Fruit fly (Drosophila melanogaster) whole organism, wandering third instar larva: Measurements from ENCODE around the gene janB.

Source experiments
- Abd-B ChIP-seq: fragments of >200 bp; optimal IDR thresholded peaks from 2 replicates; lab custom pipeline; 2017; ENCODE audit warnings: missing biosample characterization, missing genetic modification characterization
- CG32264 ChIP-seq: fragments of 200-800 bp; sonication (Bioruptor generic); optimal IDR thresholded peaks from 2 replicates; lab custom pipeline; 2016; ENCODE audit warnings: missing biosample characterization, missing genetic modification characterization
- CG9705 ChIP-seq: fragments of 200-800 bp; sonication (Bioruptor generic); optimal IDR thresholded peaks from 2 replicates; lab custom pipeline; 2018; ENCODE audit warnings: missing biosample characterization, mild to moderate bottlenecking, missing genetic modification characterization
- CrebA ChIP-seq: fragments of 200-800 bp; sonication (Bioruptor generic); optimal IDR thresholded peaks from 2 replicates; lab custom pipeline; 2016; ENCODE audit warnings: missing biosample characterization, mild to moderate bottlenecking, missing genetic modification characterization, borderline replicate concordance
- Dfd ChIP-seq: fragments of >200 bp; optimal IDR thresholded peaks from 2 replicates; lab custom pipeline; 2017; ENCODE audit warnings: missing biosample characterization, missing genetic modification characterization
- Dif ChIP-seq: fragments of 200-275, 200-300 bp; sonication (Bioruptor generic); optimal IDR thresholded peaks from 2 replicates; lab custom pipeline; 2018; ENCODE audit warnings: missing biosample characterization, missing genetic modification characterization; ENCODE audit not compliant: partially characterized antibody
- GATAd ChIP-seq: sonication (Bioruptor generic); optimal IDR thresholded peaks from 2 replicates; lab custom pipeline; 2016; ENCODE audit warnings: missing biosample characterization, missing genetic modification characterization
- HLH106 ChIP-seq: fragments of 200-800 bp; optimal IDR thresholded peaks from 3 replicates; lab custom pipeline; 2019; ENCODE audit warnings: missing biosample characterization, mild to moderate bottlenecking, missing genetic modification characterization, moderate library complexity
- Hnf4 ChIP-seq: fragments of 200-800 bp; sonication (Bioruptor generic); optimal IDR thresholded peaks from 2 replicates; lab custom pipeline; 2016; ENCODE audit warnings: missing biosample characterization, mild to moderate bottlenecking, missing genetic modification characterization
- Hr78 ChIP-seq: fragments of >200 bp; optimal IDR thresholded peaks from 2 replicates; lab custom pipeline; 2017; ENCODE audit warnings: missing biosample characterization, missing genetic modification characterization
- Hr83 ChIP-seq: fragments of 200-300 bp; sonication (Bioruptor generic); optimal IDR thresholded peaks from 2 replicates; lab custom pipeline; 2016; ENCODE audit warnings: missing biosample characterization, mild to moderate bottlenecking, missing genetic modification characterization, moderate library complexity; ENCODE audit not compliant: poor library complexity, severe bottlenecking
- Jra ChIP-seq: sonication (Bioruptor generic); optimal IDR thresholded peaks from 2 replicates; lab custom pipeline; 2016; ENCODE audit warnings: missing biosample characterization, missing genetic modification characterization
- Mio ChIP-seq: sonication (Bioruptor generic); optimal IDR thresholded peaks from 2 replicates; lab custom pipeline; 2016; ENCODE audit warnings: missing biosample characterization, missing genetic modification characterization
- Myc ChIP-seq: fragments of >200 bp; optimal IDR thresholded peaks from 2 replicates; lab custom pipeline; 2017
- N ChIP-seq: fragments of >200 bp; optimal IDR thresholded peaks from 2 replicates; lab custom pipeline; 2018; ENCODE audit warnings: missing biosample characterization, missing external identifiers, missing genetic modification characterization
- OdsH ChIP-seq: fragments of 200-800 bp; sonication (Bioruptor generic); optimal IDR thresholded peaks from 2 replicates; lab custom pipeline; 2016; ENCODE audit warnings: missing biosample characterization, mild to moderate bottlenecking, missing genetic modification characterization
- Rel ChIP-seq, 2 experiments: fragments of 200-800 bp; sonication (Bioruptor generic) in 1 of 2; optimal IDR thresholded peaks; 2 replicates in 1 of 2; 3 replicates in 1 of 2; lab custom pipeline; 2016 to 2019; ENCODE audit warnings: mild to moderate bottlenecking in 2 of 2, missing biosample characterization in 2 of 2, missing genetic modification characterization in 2 of 2, moderate library complexity in 1 of 2
- Sp1 ChIP-seq: fragments of 200-800 bp; sonication (Bioruptor generic); optimal IDR thresholded peaks from 3 replicates; lab custom pipeline; 2019; ENCODE audit warnings: missing biosample characterization, mild to moderate bottlenecking, missing genetic modification characterization, moderate library complexity
- Vsx2 ChIP-seq: fragments of 200-300, 225-300 bp; sonication (Bioruptor generic); optimal IDR thresholded peaks from 2 replicates; lab custom pipeline; 2018; ENCODE audit warnings: missing biosample characterization, missing genetic modification characterization; ENCODE audit not compliant: partially characterized antibody
- br ChIP-seq: fragments of 200-800 bp; sonication (Bioruptor generic); optimal IDR thresholded peaks from 2 replicates; lab custom pipeline; 2016; ENCODE audit warnings: missing biosample characterization, missing genetic modification characterization
- brk ChIP-seq: fragments of 200-800 bp; sonication (Bioruptor generic); optimal IDR thresholded peaks from 2 replicates; lab custom pipeline; 2016; ENCODE audit warnings: missing biosample characterization, mild to moderate bottlenecking, missing genetic modification characterization
- dl ChIP-seq, 2 experiments: fragments of 175-275, 200-275 bp in 1 of 2; fragments of 200-275 bp in 1 of 2; sonication (Bioruptor generic); optimal IDR thresholded peaks; lab custom pipeline; 2018; ENCODE audit warnings: mild to moderate bottlenecking in 2 of 2, missing biosample characterization in 2 of 2, missing genetic modification characterization in 2 of 2, moderate library complexity in 2 of 2; ENCODE audit not compliant: partially characterized antibody in 2 of 2, insufficient read depth in 1 of 2
- dmrt93B ChIP-seq: fragments of 200-800 bp; sonication (Bioruptor generic); optimal IDR thresholded peaks from 2 replicates; lab custom pipeline; 2018; ENCODE audit warnings: missing biosample characterization, mild to moderate bottlenecking, missing genetic modification characterization
- dsf ChIP-seq: sonication (Bioruptor generic); optimal IDR thresholded peaks from 2 replicates; lab custom pipeline; 2016; ENCODE audit warnings: missing biosample characterization, missing genetic modification characterization, borderline replicate concordance
- ey ChIP-seq: fragments of 200-800 bp; sonication (Bioruptor generic); optimal IDR thresholded peaks from 2 replicates; lab custom pipeline; 2016; ENCODE audit warnings: missing biosample characterization, missing genetic modification characterization
- foxo ChIP-seq, 2 experiments: fragments of 200-800 bp; sonication (Bioruptor generic); optimal IDR thresholded peaks; 2 replicates in 1 of 2; 3 replicates in 1 of 2; lab custom pipeline; 2016 to 2017; ENCODE audit warnings: missing biosample characterization in 2 of 2, missing genetic modification characterization in 2 of 2
- fru ChIP-seq: fragments of 200-800 bp; sonication (Bioruptor generic); optimal IDR thresholded peaks from 3 replicates; lab custom pipeline; 2016; ENCODE audit warnings: missing biosample characterization, mild to moderate bottlenecking, missing genetic modification characterization
- h ChIP-seq: fragments of 200-800 bp; sonication (Bioruptor generic); optimal IDR thresholded peaks from 3 replicates; lab custom pipeline; 2016; ENCODE audit warnings: missing biosample characterization, mild to moderate bottlenecking, missing genetic modification characterization
- jim ChIP-seq: fragments of 175-275, 200-325 bp; sonication (Bioruptor generic); optimal IDR thresholded peaks from 2 replicates; lab custom pipeline; 2016; ENCODE audit warnings: missing biosample characterization, mild to moderate bottlenecking, missing genetic modification characterization
- lola ChIP-seq: fragments of >200 bp; optimal IDR thresholded peaks from 2 replicates; lab custom pipeline; 2017; ENCODE audit warnings: missing biosample characterization, missing genetic modification characterization
- pan ChIP-seq: fragments of >200 bp; optimal IDR thresholded peaks from 2 replicates; lab custom pipeline; 2017
- psq ChIP-seq: fragments of 200-800 bp; sonication (Bioruptor generic); optimal IDR thresholded peaks from 3 replicates; lab custom pipeline; 2017; ENCODE audit warnings: missing biosample characterization, mild to moderate bottlenecking, missing genetic modification characterization, moderate library complexity
- rgr ChIP-seq: fragments of 200-800 bp; sonication (Bioruptor generic); optimal IDR thresholded peaks from 3 replicates; lab custom pipeline; 2016; ENCODE audit warnings: missing biosample characterization, mild to moderate bottlenecking, missing genetic modification characterization
- sage ChIP-seq: fragments of 200-800 bp; sonication (Bioruptor generic); optimal IDR thresholded peaks from 2 replicates; lab custom pipeline; 2016; ENCODE audit warnings: missing biosample characterization, mild to moderate bottlenecking, missing genetic modification characterization
- sv ChIP-seq: fragments of 200-800 bp; sonication (Bioruptor generic); optimal IDR thresholded peaks from 3 replicates; lab custom pipeline; 2016; ENCODE audit warnings: missing biosample characterization, missing genetic modification characterization
- tai ChIP-seq: sonication (Bioruptor generic); optimal IDR thresholded peaks from 2 replicates; lab custom pipeline; 2016; ENCODE audit warnings: missing biosample characterization, missing genetic modification characterization
- usp ChIP-seq: fragments of >200 bp; optimal IDR thresholded peaks from 2 replicates; lab custom pipeline; 2017; ENCODE audit warnings: missing biosample characterization, missing genetic modification characterization
- woc ChIP-seq: sonication (Bioruptor generic); optimal IDR thresholded peaks from 2 replicates; lab custom pipeline; 2016; ENCODE audit warnings: missing biosample characterization, mild to moderate bottlenecking, missing genetic modification characterization

The janB gene

dm6 chr3R:30046029-30047001 is 7.8 kb upstream of the janB start, which contains the start of the genes RpL32 and CG7943 (continued):
- no peak for TF ChIP-seq Abd-B (GFP tag; lab: Kevin White, UChicago)
- TF ChIP-seq Hnf4 (GFP tag; lab: Kevin White, UChicago): peak; percentile 95
- peak; percentile 99 for TF ChIP-seq Hr83 (GFP tag; lab: Kevin White, UChicago)
- TF ChIP-seq CG9705 (GFP tag; lab: Kevin White, UChicago): peak; percentile 96
- no peak for TF ChIP-seq Rel (GFP tag; optimal IDR thresholded peaks at IDR 0.05; lab: Kevin White, UChicago)
- peak; percentile 67 for TF ChIP-seq Rel (tag; optimal IDR thresholded peaks at IDR 0.05; lab: Kevin White, UChicago)
- peak; percentile 91 for TF ChIP-seq OdsH (GFP tag; lab: Kevin White, UChicago)
- TF ChIP-seq Myc (lab: Kevin White, UChicago): peak; percentile 76
- TF ChIP-seq, all 38 proteins: peak for 25

- TF ChIP-seq Dfd: no peak
- TF ChIP-seq sv (GFP tag; lab: Kevin White, UChicago): peak; percentile 81
- TF ChIP-seq Rel (GFP tag; optimal IDR thresholded peaks at IDR 0.05; lab: Kevin White, UChicago): no peak
- no peak for TF ChIP-seq Rel (tag; optimal IDR thresholded peaks at IDR 0.05; lab: Kevin White, UChicago)
- TF ChIP-seq rgr (GFP tag; lab: Kevin White, UChicago): peak; percentile 80
- TF ChIP-seq pan (lab: Kevin White, UChicago): no peak
- TF ChIP-seq br (GFP tag; lab: Kevin White, UChicago): no peak
- no peak for TF ChIP-seq Jra (GFP tag; lab: Kevin White, UChicago)
- no peak for TF ChIP-seq Myc (lab: Kevin White, UChicago)
- TF ChIP-seq foxo (GFP tag; optimal IDR thresholded peaks at IDR 0.05; lab: Kevin White, UChicago): peak in 1 of 2 experiments; percentile 87
- TF ChIP-seq N (GFP tag; lab: Kevin White, UChicago): no peak
- no peak for TF ChIP-seq usp
- TF ChIP-seq sage (GFP tag; lab: Kevin White, UChicago): no peak
- TF ChIP-seq tai: no peak
- TF ChIP-seq dmrt93B (GFP tag; lab: Kevin White, UChicago): no peak
- TF ChIP-seq jim (GFP tag; lab: Kevin White, UChicago): no peak
- TF ChIP-seq fru: no peak
- peak; percentile 18 for TF ChIP-seq Dif (GFP tag; lab: Kevin White, UChicago)
- TF ChIP-seq Mio (GFP tag; lab: Kevin White, UChicago): no peak
- TF ChIP-seq brk (GFP tag; lab: Kevin White, UChicago): no peak
- no peak for TF ChIP-seq lola
- no peak for TF ChIP-seq Hnf4 (GFP tag; lab: Kevin White, UChicago)
- TF ChIP-seq OdsH (GFP tag; lab: Kevin White, UChicago): peak; percentile 61
- no peak for TF ChIP-seq GATAd (GFP tag; lab: Kevin White, UChicago)
- peak; percentile 71 for TF ChIP-seq Sp1 (GFP tag; lab: Kevin White, UChicago)
- peak; percentile 35 for TF ChIP-seq psq (GFP tag; lab: Kevin White, UChicago)
- peak; percentile 43 for TF ChIP-seq dsf
- TF ChIP-seq dl (GFP tag; optimal IDR thresholded peaks at IDR 0.05; lab: Kevin White, UChicago; ENCODE audit: insufficient read depth in 1 of 2, partially characterized antibody in 2 of 2): no peak
- no peak for TF ChIP-seq woc (GFP tag; lab: Kevin White, UChicago)
- no peak for TF ChIP-seq CrebA (GFP tag; lab: Kevin White, UChicago)
- peak; percentile 73 for TF ChIP-seq ey (GFP tag; lab: Kevin White, UChicago)
- TF ChIP-seq Vsx2 (GFP tag; lab: Kevin White, UChicago): no peak
- peak; percentile 75 for TF ChIP-seq HLH106
- TF ChIP-seq Abd-B (GFP tag; lab: Kevin White, UChicago): no peak
- TF ChIP-seq CG9705 (GFP tag; lab: Kevin White, UChicago): peak; percentile 70
- TF ChIP-seq Hr78 (GFP tag; lab: Kevin White, UChicago): no peak
- no peak for TF ChIP-seq h (GFP tag; lab: Kevin White, UChicago)
- TF ChIP-seq Hr83 (GFP tag; lab: Kevin White, UChicago): peak; percentile 97
- TF ChIP-seq CG32264: peak; percentile 5
- TF ChIP-seq, all 38 proteins: peak for 13
Observed at dm6 chr3R:30043139-30043744, 4.7 kb upstream of the janB start, which contains the start of gene Sry-delta. Gene Sry-delta (plus strand): TSS chr3R:30043341.
